Worm (Caenorhabditis elegans) whole organism, L4/young adult: ENCODE measurements around the gene ZK370.6.

Source experiments
- W03F9.2 ChIP-seq: fragments of 150-350 bp; optimal IDR thresholded peaks from 2 replicates; lab custom pipeline; 2014; ENCODE audit warnings: missing biosample characterization, missing genetic modification characterization
- dao-5 ChIP-seq: sonication (generic microtip); optimal IDR thresholded peaks from 2 replicates; lab custom pipeline; 2016; ENCODE audit warnings: missing genotype, missing genetic modification characterization, moderate library complexity, missing compliant biosample characterization
- him-1 ChIP-seq: sonication (generic microtip); optimal IDR thresholded peaks from 2 replicates; lab custom pipeline; 2016; ENCODE audit warnings: missing genotype, missing genetic modification reagents, missing genetic modification characterization, missing compliant biosample characterization

ce11 chrIII:8786077-8786476 is 42.4 kb upstream of the ZK370.6 start, which contains the start of gene K02D10.8:
- TF ChIP-seq W03F9.2 (tag; lab: Kevin White, UChicago) (no peak), him-1 (tag; lab: Kevin White, UChicago) (no peak), dao-5 (no peak)
